Fruit fly (Drosophila melanogaster): Measurements from ENCODE around the gene Spt7.

The Spt7 gene

DNA sequence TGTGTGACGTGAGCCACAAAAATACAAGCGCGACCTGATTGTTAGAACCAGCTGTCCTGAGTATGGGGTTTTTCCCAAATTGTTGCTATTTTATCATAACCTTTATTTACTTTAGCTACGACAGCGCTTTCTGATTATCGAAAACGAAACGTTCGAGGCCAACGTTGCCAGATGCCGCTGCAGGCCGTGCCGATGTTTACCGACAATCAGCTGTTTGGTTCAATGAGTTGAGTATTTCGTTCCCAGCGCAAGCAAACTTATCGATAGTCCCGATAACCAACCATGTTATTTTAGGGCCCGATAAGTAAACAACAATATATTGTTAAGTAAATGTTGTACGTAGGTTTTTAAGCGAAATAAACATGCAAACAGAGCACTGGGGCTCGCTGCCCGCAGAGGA, at the start of gene Spt7, which contains the start of gene CG15814:
TSS of gene Spt7 (plus strand) at position 282 of the 400 bp plus-strand sequence.
TSS of gene CG15814 (minus strand) at position 164 of the 400 bp plus-strand sequence.
- TF ChIP-seq CG4496 (GFP tag; IDR thresholded peaks at IDR 0.05) (peak; percentile 28; the same call in 1 of the 3 replicates), CG34367 (tag; optimal IDR thresholded peaks at IDR 0.05) (no peak), Snoo (tag; optimal IDR thresholded peaks at IDR 0.05) (peak; percentile 21), EcR (GFP tag; optimal IDR thresholded peaks at IDR 0.05) (peak; percentile 7), fd96Ca (GFP tag; IDR thresholded peaks at IDR 0.05) (peak; percentile 20; the same call in 1 of the 3 replicates)

DNA sequence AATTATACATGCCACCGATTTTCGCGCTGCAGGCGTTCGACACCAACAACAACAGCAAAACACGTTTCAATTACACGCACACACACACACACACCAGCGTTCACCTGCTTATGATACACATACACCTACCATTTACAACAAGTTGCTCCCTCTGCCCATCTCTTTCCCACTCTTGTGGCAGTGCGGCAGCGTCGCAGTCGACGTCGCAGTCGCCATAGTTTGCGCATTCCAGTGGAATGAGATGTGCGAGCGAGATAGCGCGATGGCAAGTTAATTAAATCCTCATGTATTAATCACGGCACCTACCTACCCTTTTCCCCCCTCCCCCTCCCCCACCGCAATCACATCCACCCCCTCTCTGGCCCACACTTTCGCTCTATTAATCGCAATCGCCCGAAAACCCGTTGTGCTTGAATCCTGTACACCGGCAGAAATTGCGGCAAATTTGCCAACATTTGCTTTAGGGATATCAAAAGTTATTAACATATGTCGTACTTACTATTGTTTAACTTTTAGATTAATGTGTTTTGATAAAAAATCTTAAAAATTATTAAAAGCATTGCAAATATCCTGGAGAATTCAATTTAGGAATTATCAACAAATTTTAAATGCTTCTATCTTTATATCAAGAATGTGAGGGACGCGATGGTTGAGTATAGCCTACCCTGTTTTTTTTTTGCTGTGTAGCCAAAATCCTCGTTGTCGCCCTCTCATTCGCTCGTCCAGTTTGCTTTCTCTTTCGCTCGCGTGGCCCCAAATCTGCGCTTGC, 47.7 kb upstream of the Spt7 start:
- peak; percentile 78 for TF ChIP-seq CG14655 (GFP tag; optimal IDR thresholded peaks at IDR 0.05)
- TF ChIP-seq CG9948 (tag; optimal IDR thresholded peaks at IDR 0.05): peak; percentile 79
- no peak for TF ChIP-seq CG13204 (GFP tag; optimal IDR thresholded peaks at IDR 0.05)
- TF ChIP-seq CG17806 (tag; optimal IDR thresholded peaks at IDR 0.05): peak; percentile 66
- no peak for TF ChIP-seq CG12605 (GFP tag; IDR thresholded peaks at IDR 0.05)
- TF ChIP-seq CG8159 (tag; optimal IDR thresholded peaks at IDR 0.05): peak; percentile 85
- no peak for TF ChIP-seq fd96Ca (GFP tag; IDR thresholded peaks at IDR 0.05)
- peak; percentile 54 for TF ChIP-seq D1 (tag; optimal IDR thresholded peaks at IDR 0.05)
- TF ChIP-seq Pif1B (GFP tag; optimal IDR thresholded peaks at IDR 0.05): peak; percentile 53
- TF ChIP-seq Pif1A (GFP tag; optimal IDR thresholded peaks at IDR 0.05): peak; percentile 67
- TF ChIP-seq CG15710 (tag; optimal IDR thresholded peaks at IDR 0.05): peak; percentile 80
- 0 out of 2 replicates have a peak, but pooled peaks have one; percentile 12 for TF ChIP-seq rn (GFP tag; IDR thresholded peaks at IDR 0.05)
- TF ChIP-seq CG4496 (GFP tag; IDR thresholded peaks at IDR 0.05): 0 out of 3 replicates have a peak, but pooled peaks have one; percentile 13
- TF ChIP-seq Ets98B (GFP tag; IDR thresholded peaks at IDR 0.05): no peak
- peak; percentile 70 for TF ChIP-seq CG8301 (tag; optimal IDR thresholded peaks at IDR 0.05)
- no peak for TF ChIP-seq EcR (GFP tag; optimal IDR thresholded peaks at IDR 0.05)
- peak; percentile 75 for TF ChIP-seq Snoo (tag; optimal IDR thresholded peaks at IDR 0.05)
- peak; percentile 64 for TF ChIP-seq CG34367 (tag; optimal IDR thresholded peaks at IDR 0.05)

DNA sequence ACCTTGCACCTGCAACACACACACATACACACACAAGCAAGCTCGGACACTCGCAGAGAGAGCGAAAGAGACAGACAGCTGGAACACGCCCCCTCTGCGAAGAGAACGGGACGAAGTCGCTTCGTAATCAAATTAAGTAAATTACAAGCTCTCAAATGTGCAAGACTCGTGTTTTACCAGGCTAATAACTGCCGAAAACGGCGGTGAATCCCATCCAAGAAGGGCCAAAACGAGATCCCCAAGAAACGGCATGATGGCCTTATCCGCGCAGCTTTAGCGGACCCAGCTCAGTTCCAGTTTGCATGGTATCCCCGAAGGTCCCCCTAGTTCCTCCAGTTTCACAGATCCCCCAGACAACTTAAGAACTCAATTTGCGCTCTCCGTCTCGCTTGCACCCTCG, 46.2 kb upstream of the Spt7 start:
- TF ChIP-seq Pif1B (GFP tag; optimal IDR thresholded peaks at IDR 0.05): no peak
- no peak for TF ChIP-seq rn (GFP tag; IDR thresholded peaks at IDR 0.05)
- no peak for TF ChIP-seq CG34367 (tag; optimal IDR thresholded peaks at IDR 0.05)
- TF ChIP-seq CG13204 (GFP tag; optimal IDR thresholded peaks at IDR 0.05): no peak

DNA sequence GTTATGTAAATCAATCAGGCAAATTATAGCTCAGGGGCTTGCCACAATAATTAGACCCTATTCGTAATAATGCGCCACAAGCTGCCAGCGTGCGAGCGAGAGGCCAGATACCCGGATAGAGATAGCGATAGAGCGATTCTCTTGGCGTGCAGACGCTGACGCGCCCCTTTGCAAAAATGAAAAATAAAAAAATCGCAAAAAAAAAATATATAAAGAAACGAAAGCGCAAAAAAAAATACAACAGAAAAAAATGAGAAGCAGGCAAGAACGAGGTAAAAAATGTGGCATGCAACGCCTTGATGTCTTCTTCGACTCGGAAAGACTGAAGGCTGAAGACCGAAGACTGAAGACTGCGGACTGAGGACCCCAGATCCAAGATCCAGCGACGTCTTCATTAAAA, 43.9 kb upstream of the Spt7 start:
- TF ChIP-seq CG4496 (GFP tag; IDR thresholded peaks at IDR 0.05): 0 out of 3 replicates have a peak, but pooled peaks have one; percentile 16
- no peak for TF ChIP-seq D1 (tag; optimal IDR thresholded peaks at IDR 0.05)
- TF ChIP-seq CG12605 (GFP tag; IDR thresholded peaks at IDR 0.05): peak; percentile 68
- peak; percentile 39 for TF ChIP-seq Pif1A (GFP tag; optimal IDR thresholded peaks at IDR 0.05)
- TF ChIP-seq CG8159 (tag; optimal IDR thresholded peaks at IDR 0.05): peak; percentile 41
- peak; percentile 30 for TF ChIP-seq CG17806 (tag; optimal IDR thresholded peaks at IDR 0.05)
- peak; percentile 23 for TF ChIP-seq CG9948 (tag; optimal IDR thresholded peaks at IDR 0.05)
- peak; percentile 34 for TF ChIP-seq Pif1B (GFP tag; optimal IDR thresholded peaks at IDR 0.05)
- TF ChIP-seq CG15710 (tag; optimal IDR thresholded peaks at IDR 0.05): peak; percentile 48
- no peak for TF ChIP-seq CG14655 (GFP tag; optimal IDR thresholded peaks at IDR 0.05)
- peak; percentile 40 for TF ChIP-seq CG34367 (tag; optimal IDR thresholded peaks at IDR 0.05)
- TF ChIP-seq gl (tag; optimal IDR thresholded peaks at IDR 0.05): peak; percentile 41
- peak; percentile 60 for TF ChIP-seq CG13204 (GFP tag; optimal IDR thresholded peaks at IDR 0.05)
- TF ChIP-seq Ets98B (GFP tag; IDR thresholded peaks at IDR 0.05): no peak
- no peak for TF ChIP-seq CG10348 (GFP tag; IDR thresholded peaks at IDR 0.05)
- no peak for TF ChIP-seq CG8301 (tag; optimal IDR thresholded peaks at IDR 0.05)

DNA sequence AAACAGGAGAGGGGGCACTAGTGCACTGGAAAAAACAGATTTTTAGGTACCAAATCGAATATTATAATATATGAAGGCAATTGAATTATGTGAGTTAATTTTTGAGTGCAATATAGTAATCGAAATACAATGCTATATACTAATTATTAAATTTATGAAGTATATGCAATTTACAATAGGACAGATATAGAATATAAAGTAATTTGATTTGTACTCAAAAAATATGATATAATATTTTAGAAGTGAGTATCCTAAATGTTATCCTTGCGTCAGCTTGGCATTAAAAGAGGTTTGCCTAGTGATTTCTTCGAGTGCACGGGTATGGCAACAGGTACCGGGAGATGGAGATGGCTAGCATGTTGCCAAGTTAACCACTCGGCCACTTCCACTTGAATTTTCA, 43.3 kb upstream of the Spt7 start:
- TF ChIP-seq CG9948 (tag; optimal IDR thresholded peaks at IDR 0.05) (peak; percentile 70), CG32121 (GFP tag; IDR thresholded peaks at IDR 0.05) (no peak), CG8301 (tag; optimal IDR thresholded peaks at IDR 0.05) (peak; percentile 49), CG15710 (tag; optimal IDR thresholded peaks at IDR 0.05) (peak; percentile 69), Pif1B (GFP tag; optimal IDR thresholded peaks at IDR 0.05) (peak; percentile 37), gl (tag; optimal IDR thresholded peaks at IDR 0.05) (no peak), Snoo (tag; optimal IDR thresholded peaks at IDR 0.05) (peak; percentile 29), CG10348 (GFP tag; IDR thresholded peaks at IDR 0.05) (no peak), CG12605 (GFP tag; IDR thresholded peaks at IDR 0.05) (no peak), CG34367 (tag; optimal IDR thresholded peaks at IDR 0.05) (peak; percentile 53), CG13204 (GFP tag; optimal IDR thresholded peaks at IDR 0.05) (no peak), CG4496 (GFP tag; IDR thresholded peaks at IDR 0.05) (no peak), Ets98B (GFP tag; IDR thresholded peaks at IDR 0.05) (no peak), CG17806 (tag; optimal IDR thresholded peaks at IDR 0.05) (peak; percentile 59), D1 (tag; optimal IDR thresholded peaks at IDR 0.05) (peak; percentile 23), Pif1A (GFP tag; optimal IDR thresholded peaks at IDR 0.05) (no peak), CG8159 (tag; optimal IDR thresholded peaks at IDR 0.05) (peak; percentile 76), EcR (GFP tag; optimal IDR thresholded peaks at IDR 0.05) (no peak), fd96Ca (GFP tag; IDR thresholded peaks at IDR 0.05) (no peak), CG14655 (GFP tag; optimal IDR thresholded peaks at IDR 0.05) (peak; percentile 70), rn (GFP tag; IDR thresholded peaks at IDR 0.05) (no peak)

DNA sequence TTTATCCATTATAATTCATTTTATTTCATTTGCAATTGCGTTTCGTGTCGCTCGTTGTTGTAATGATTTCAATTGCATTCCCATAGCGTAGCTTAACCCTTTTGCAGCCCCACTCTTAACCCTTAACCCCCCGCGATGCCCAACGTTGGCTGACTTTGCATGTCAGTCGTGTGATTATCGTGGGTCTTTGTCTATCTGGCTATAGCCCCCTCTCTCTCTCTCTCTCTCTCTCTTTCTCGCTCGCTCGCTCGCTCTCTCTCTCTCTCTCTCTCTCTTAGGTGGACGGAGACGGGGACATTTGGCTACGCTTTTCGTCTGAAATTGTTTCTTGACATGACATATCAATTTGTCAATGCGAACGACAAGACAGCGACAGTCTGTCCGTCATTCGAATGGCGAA, 38.1 kb upstream of the Spt7 start:
- TF ChIP-seq CG15710 (tag; optimal IDR thresholded peaks at IDR 0.05) (no peak), CG8301 (tag; optimal IDR thresholded peaks at IDR 0.05) (no peak), fd96Ca (GFP tag; IDR thresholded peaks at IDR 0.05) (no peak), gl (tag; optimal IDR thresholded peaks at IDR 0.05) (no peak), CG9948 (tag; optimal IDR thresholded peaks at IDR 0.05) (no peak), D1 (tag; optimal IDR thresholded peaks at IDR 0.05) (no peak)
